Worm (Caenorhabditis elegans): ENCODE measurements around the gene nas-31.

DNA sequence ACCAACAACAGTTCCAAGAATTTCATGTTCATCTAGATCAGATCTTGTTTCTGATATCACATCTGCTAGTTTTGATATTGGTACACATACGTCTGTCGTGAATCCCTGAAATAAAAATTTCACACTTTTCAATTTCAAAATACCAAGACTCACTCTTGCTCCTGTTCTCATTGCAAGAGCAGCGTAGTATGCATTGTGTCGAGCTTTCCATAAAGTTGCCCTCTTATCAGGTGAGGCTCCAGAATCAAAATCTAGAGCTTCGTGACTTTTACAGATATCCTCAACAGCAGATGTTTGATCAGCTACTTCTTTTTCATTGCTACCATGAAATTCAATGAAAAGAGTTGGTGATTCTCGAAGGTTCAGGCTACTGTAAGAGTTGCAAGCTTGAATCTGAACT lies 32.6 kb downstream of the nas-31 start, which contains the start of gene F32D8.11:
- TF ChIP-seq ama-1 (optimal IDR thresholded peaks at IDR 0.05) (no peak), flt-1 (GFP tag; IDR thresholded peaks at IDR 0.05) (no peak), scrt-1 (GFP tag; IDR thresholded peaks at IDR 0.05) (no peak), tra-4 (tag; optimal IDR thresholded peaks at IDR 0.05) (no peak), tbx-11 (GFP tag; IDR thresholded peaks at IDR 0.05) (no peak), F13C5.2 (tag; optimal IDR thresholded peaks at IDR 0.05) (no peak)
